Fruit fly (Drosophila melanogaster) whole organism, embryonic: ENCODE data around the gene CG43675.

Experiments used
- Ada2b ChIP-seq: fragments of 200-800 bp; sonication (Bioruptor generic); IDR thresholded peaks from 2 replicates; pipeline ENCODE4 v1.3.6; 2022; ENCODE audit warnings: missing biosample characterization, missing genetic modification characterization
- Adf1 ChIP-seq: fragments of 200-800 bp; sonication (Bioruptor generic); IDR thresholded peaks from 2 replicates; pipeline ENCODE4 v1.3.6; 2022; ENCODE audit warnings: missing biosample characterization, missing genetic modification characterization
- CG10274 ChIP-seq: fragments of 200-800 bp; sonication (Bioruptor generic); optimal IDR thresholded peaks from 3 replicates; lab custom pipeline; 2017; ENCODE audit warnings: missing biosample characterization, mild to moderate bottlenecking, missing genetic modification characterization
- CG14441 ChIP-seq: fragments of 200-800 bp; sonication (Bioruptor generic); IDR thresholded peaks from 2 replicates; pipeline ENCODE4 v1.3.6; 2022; ENCODE audit warnings: missing biosample characterization, missing genetic modification characterization
- CG14965 ChIP-seq: fragments of 200-800 bp; sonication (Bioruptor generic); optimal IDR thresholded peaks from 2 replicates; lab custom pipeline; 2016; ENCODE audit warnings: missing biosample characterization, missing genetic modification characterization, borderline replicate concordance
- CG17361 ChIP-seq: fragments of 200-800 bp; sonication (Bioruptor generic); IDR thresholded peaks from 3 replicates; pipeline ENCODE4 v1.3.6; 2022; ENCODE audit warnings: missing biosample characterization, missing genetic modification characterization
- CG2129 ChIP-seq: fragments of 200-800 bp; sonication (Bioruptor generic); IDR thresholded peaks from 2 replicates; pipeline ENCODE4 v1.3.6; 2022; ENCODE audit warnings: missing biosample characterization, missing genetic modification characterization; ENCODE audit not compliant: partially characterized antibody
- CG2199 ChIP-seq: fragments of 200-800 bp; sonication (Bioruptor generic); IDR thresholded peaks from 3 replicates; pipeline ENCODE4 v1.3.6; 2022; ENCODE audit warnings: missing biosample characterization, missing genetic modification characterization
- CG2889 ChIP-seq: fragments of 200-800 bp; sonication (Bioruptor generic); IDR thresholded peaks from 3 replicates; pipeline ENCODE4 v1.3.6; 2022; ENCODE audit warnings: missing biosample characterization, missing genetic modification characterization
- CG31388 ChIP-seq: fragments of 200-800 bp; sonication (Bioruptor generic); optimal IDR thresholded peaks from 2 replicates; lab custom pipeline; 2016; ENCODE audit warnings: missing biosample characterization, missing genetic modification characterization
- CG43689 ChIP-seq: fragments of 200-800 bp; sonication (Bioruptor generic); IDR thresholded peaks from 2 replicates; pipeline ENCODE4 v1.3.6; 2022; ENCODE audit warnings: missing biosample characterization, missing genetic modification characterization
- CG6254 ChIP-seq: fragments of 200-800 bp; sonication (Bioruptor generic); optimal IDR thresholded peaks from 3 replicates; lab custom pipeline; 2017; ENCODE audit warnings: mild to moderate bottlenecking, missing biosample characterization, missing genetic modification reagents, missing genetic modification characterization
- CG6791 ChIP-seq: fragments of 200-800 bp; sonication (Bioruptor generic); IDR thresholded peaks from 3 replicates; pipeline ENCODE4 v1.3.6; 2022; ENCODE audit warnings: missing biosample characterization, missing genetic modification characterization; ENCODE audit not compliant: partially characterized antibody
- CG7963 ChIP-seq: fragments of 200-800 bp; sonication (Bioruptor generic); IDR thresholded peaks from 3 replicates; pipeline ENCODE4 v1.3.6; 2022; ENCODE audit warnings: missing biosample characterization, missing genetic modification characterization; ENCODE audit not compliant: partially characterized antibody
- CG8290 ChIP-seq, 3 experiments: fragments of 200-800 bp; sonication (Bioruptor generic); optimal IDR thresholded peaks; 2 replicates each; lab custom pipeline; 2016 to 2019; ENCODE audit warnings: missing biosample characterization in 3 of 3, missing genetic modification characterization in 3 of 3, mild to moderate bottlenecking in 2 of 3, moderate library complexity in 1 of 3
- CG8924 ChIP-seq: fragments of 200-800 bp; optimal IDR thresholded peaks from 3 replicates; lab custom pipeline; 2019; ENCODE audit warnings: missing biosample characterization, mild to moderate bottlenecking, missing genetic modification characterization, moderate library complexity
- Deaf1 ChIP-seq: fragments of 200-800 bp; optimal IDR thresholded peaks from 3 replicates; lab custom pipeline; 2019; ENCODE audit warnings: missing biosample characterization, mild to moderate bottlenecking, missing genetic modification characterization, moderate library complexity
- Dll ChIP-seq: fragments of 200-800 bp; sonication (Bioruptor generic); IDR thresholded peaks from 4 replicates; pipeline ENCODE4 v1.3.6; 2022; ENCODE audit warnings: missing biosample characterization, missing genetic modification characterization; ENCODE audit not compliant: partially characterized antibody
- Doc3 ChIP-seq: fragments of 200-800 bp; sonication (Bioruptor generic); IDR thresholded peaks from 3 replicates; pipeline ENCODE4 v1.3.6; 2022; ENCODE audit warnings: missing biosample characterization, missing genetic modification characterization; ENCODE audit not compliant: partially characterized antibody
- Hand ChIP-seq: fragments of 200-800 bp; sonication (Bioruptor generic); optimal IDR thresholded peaks from 2 replicates; lab custom pipeline; 2017; ENCODE audit warnings: mild to moderate bottlenecking, missing biosample characterization, missing genetic modification reagents, missing genetic modification characterization
- Kr ChIP-seq: fragments of 200-800 bp; sonication (Bioruptor generic); optimal IDR thresholded peaks from 2 replicates; lab custom pipeline; 2017; ENCODE audit warnings: missing biosample characterization, mild to moderate bottlenecking, missing genetic modification characterization
- Meics ChIP-seq: fragments of 200-800 bp; sonication (Bioruptor generic); optimal IDR thresholded peaks from 2 replicates; lab custom pipeline; 2017; ENCODE audit warnings: missing biosample characterization, mild to moderate bottlenecking, missing genetic modification characterization
- abd-A ChIP-seq: fragments of 200-800 bp; sonication (Bioruptor generic); optimal IDR thresholded peaks from 3 replicates; lab custom pipeline; 2019; ENCODE audit warnings: missing biosample characterization, mild to moderate bottlenecking, missing genetic modification characterization, moderate library complexity
- amos ChIP-seq: fragments of 200-800 bp; sonication (Bioruptor generic); IDR thresholded peaks from 2 replicates; pipeline ENCODE4 v1.3.6; 2022; ENCODE audit warnings: missing biosample characterization, missing genetic modification characterization; ENCODE audit not compliant: partially characterized antibody
- ash1 ChIP-seq: fragments of 200-800 bp; sonication (Bioruptor generic); optimal IDR thresholded peaks from 2 replicates; lab custom pipeline; 2018; ENCODE audit warnings: missing biosample characterization, mild to moderate bottlenecking, missing genetic modification characterization
- bbx ChIP-seq: fragments of 200-800 bp; sonication (Bioruptor generic); IDR thresholded peaks from 2 replicates; pipeline ENCODE4 v1.3.6; 2022; ENCODE audit warnings: missing biosample characterization, missing genetic modification characterization; ENCODE audit not compliant: partially characterized antibody
- bsh ChIP-seq, 2 experiments: fragments of 200-800 bp; sonication (Bioruptor generic); optimal IDR thresholded peaks; 2 replicates each; lab custom pipeline; 2017 to 2018; ENCODE audit warnings: mild to moderate bottlenecking in 2 of 2, missing biosample characterization in 2 of 2, missing genetic modification characterization in 2 of 2, moderate library complexity in 1 of 2
- caup ChIP-seq: fragments of 200-800 bp; sonication (Bioruptor generic); optimal IDR thresholded peaks from 3 replicates; lab custom pipeline; 2017; ENCODE audit warnings: missing biosample characterization, mild to moderate bottlenecking, missing genetic modification characterization, moderate library complexity; ENCODE audit not compliant: severe bottlenecking
- dpn ChIP-seq, 2 experiments: fragments of 200-800 bp; sonication (Bioruptor generic); optimal IDR thresholded peaks; 3 replicates each; lab custom pipeline; 2016; ENCODE audit warnings: missing biosample characterization in 2 of 2, missing genetic modification characterization in 2 of 2
- grau ChIP-seq: fragments of 200-800 bp; optimal IDR thresholded peaks from 3 replicates; lab custom pipeline; 2019; ENCODE audit warnings: missing biosample characterization, mild to moderate bottlenecking, missing genetic modification characterization, moderate library complexity
- grn ChIP-seq: fragments of 200-800 bp; sonication (Bioruptor generic); optimal IDR thresholded peaks from 3 replicates; lab custom pipeline; 2017; ENCODE audit warnings: missing biosample characterization, missing genetic modification characterization
- her ChIP-seq: fragments of 200-800 bp; sonication (Bioruptor generic); optimal IDR thresholded peaks from 2 replicates; lab custom pipeline; 2016; ENCODE audit warnings: missing biosample characterization, missing genetic modification characterization
- kah ChIP-seq: fragments of 200-800 bp; sonication (Bioruptor generic); optimal IDR thresholded peaks from 2 replicates; lab custom pipeline; 2018; ENCODE audit warnings: missing biosample characterization, mild to moderate bottlenecking, missing genetic modification characterization
- lbe ChIP-seq: fragments of 200-800 bp; sonication (Bioruptor generic); optimal IDR thresholded peaks from 2 replicates; lab custom pipeline; 2016; ENCODE audit warnings: missing biosample characterization, mild to moderate bottlenecking, missing genetic modification characterization
- lilli ChIP-seq: fragments of 200-800 bp; sonication (Bioruptor generic); optimal IDR thresholded peaks from 3 replicates; lab custom pipeline; 2016; ENCODE audit warnings: missing biosample characterization, missing genetic modification characterization
- lola ChIP-seq, 3 experiments: fragments of >200 bp in 2 of 3; fragments of 200-800 bp in 1 of 3; sonication (Bioruptor generic) in 1 of 3; optimal IDR thresholded peaks; 2 replicates each; lab custom pipeline; 2017 to 2019; ENCODE audit warnings: missing biosample characterization in 3 of 3, missing genetic modification characterization in 3 of 3, mild to moderate bottlenecking in 1 of 3, moderate library complexity in 1 of 3
- nerfin-2 ChIP-seq: fragments of 200-800 bp; sonication (Bioruptor generic); IDR thresholded peaks from 2 replicates; pipeline ENCODE4 v1.3.6; 2022; ENCODE audit warnings: missing biosample characterization, missing genetic modification characterization; ENCODE audit not compliant: partially characterized antibody
- row ChIP-seq: fragments of 200-800 bp; sonication (Bioruptor generic); IDR thresholded peaks from 3 replicates; pipeline ENCODE4 v1.3.6; 2022; ENCODE audit warnings: missing biosample characterization, missing genetic modification characterization
- sens ChIP-seq: fragments of 200-800 bp; sonication (Bioruptor generic); peaks from one replicate; lab custom pipeline; 2016; ENCODE audit warnings: missing biosample characterization, missing genetic modification characterization
- sob ChIP-seq: fragments of 200-800 bp; sonication (Bioruptor generic); IDR thresholded peaks from 2 replicates; pipeline ENCODE4 v1.3.6; 2022; ENCODE audit warnings: missing biosample characterization, missing genetic modification characterization
- trh ChIP-seq: fragments of 200-800 bp; sonication (Bioruptor generic); optimal IDR thresholded peaks from 2 replicates; lab custom pipeline; 2016; ENCODE audit warnings: missing biosample characterization, missing genetic modification characterization
- twi ChIP-seq: fragments of 200-800 bp; optimal IDR thresholded peaks from 2 replicates; lab custom pipeline; 2019; ENCODE audit warnings: missing biosample characterization, mild to moderate bottlenecking, missing genetic modification characterization, moderate library complexity
- vnd ChIP-seq: fragments of 200-800 bp; sonication (Bioruptor generic); IDR thresholded peaks from 3 replicates; pipeline ENCODE4 v1.3.6; 2022; ENCODE audit warnings: missing biosample characterization, missing genetic modification characterization; ENCODE audit not compliant: partially characterized antibody
- zen ChIP-seq: fragments of 200-800 bp; sonication (Bioruptor generic); optimal IDR thresholded peaks from 3 replicates; lab custom pipeline; 2018; ENCODE audit warnings: missing biosample characterization, mild to moderate bottlenecking, missing genetic modification characterization, moderate library complexity

CG43675 gene

DNA sequence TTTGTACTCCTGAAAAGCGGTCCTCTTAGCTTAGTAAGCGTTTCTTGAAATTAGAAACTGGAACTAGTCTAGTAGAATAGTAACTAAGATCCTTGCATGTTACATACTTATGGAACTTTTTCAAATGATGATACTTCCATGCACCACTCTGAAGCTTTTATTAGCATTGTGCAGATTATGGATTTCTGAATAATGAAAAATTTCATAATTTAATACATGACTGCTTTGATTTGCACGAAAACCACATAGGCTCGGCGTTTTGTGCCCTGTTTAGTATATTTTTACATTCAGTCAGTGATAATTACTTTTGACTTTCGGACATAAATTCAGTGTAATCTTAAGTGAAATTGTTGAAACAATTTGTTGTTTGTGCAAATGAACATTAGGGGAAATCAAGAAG lies at the start of gene CG43675:
CG43675 (plus strand) TSS at position 301 of the 400 bp plus-strand sequence.
- TF ChIP-seq sens (GFP tag; lab: Kevin White, UChicago): peak; percentile 40
- TF ChIP-seq lbe (GFP tag; lab: Kevin White, UChicago): no peak

DNA sequence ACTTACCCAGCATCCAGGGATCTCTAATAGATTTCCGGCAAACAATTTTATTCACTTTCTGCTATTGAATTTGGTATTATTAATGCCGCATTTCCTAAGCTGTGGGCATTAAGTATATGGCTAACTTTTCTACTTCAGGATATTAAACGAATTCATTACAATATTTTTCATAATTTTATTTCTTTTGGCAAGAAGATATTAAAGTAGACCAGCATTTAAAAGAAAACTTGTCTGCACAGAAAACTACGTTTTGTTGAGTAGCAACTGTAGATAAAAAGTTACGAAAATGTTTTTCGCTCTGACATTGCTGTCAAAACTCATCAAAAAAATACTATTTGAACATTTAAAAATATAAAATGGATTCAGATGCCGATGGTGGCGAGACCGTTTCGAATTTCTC lies 33.8 kb upstream of the CG43675 start, which contains the start of gene HP1e:
HP1e (plus strand) TSS at position 301 of the 400 bp plus-strand sequence.
- no peak for TF ChIP-seq bsh (GFP tag; optimal IDR thresholded peaks at IDR 0.05; lab: Kevin White, UChicago)
- no peak for TF ChIP-seq caup (GFP tag; lab: Kevin White, UChicago)
- TF ChIP-seq lola (GFP tag; optimal IDR thresholded peaks at IDR 0.05; lab: Kevin White, UChicago): no peak
- TF ChIP-seq dpn (GFP tag; optimal IDR thresholded peaks at IDR 0.05; lab: Kevin White, UChicago): no peak
- TF ChIP-seq CG17361 (GFP tag; lab: Robert Waterston, UW): no peak
- no peak for TF ChIP-seq her
- TF ChIP-seq trh (GFP tag; lab: Kevin White, UChicago): no peak
- TF ChIP-seq Meics: no peak
- no peak for TF ChIP-seq CG8924

DNA sequence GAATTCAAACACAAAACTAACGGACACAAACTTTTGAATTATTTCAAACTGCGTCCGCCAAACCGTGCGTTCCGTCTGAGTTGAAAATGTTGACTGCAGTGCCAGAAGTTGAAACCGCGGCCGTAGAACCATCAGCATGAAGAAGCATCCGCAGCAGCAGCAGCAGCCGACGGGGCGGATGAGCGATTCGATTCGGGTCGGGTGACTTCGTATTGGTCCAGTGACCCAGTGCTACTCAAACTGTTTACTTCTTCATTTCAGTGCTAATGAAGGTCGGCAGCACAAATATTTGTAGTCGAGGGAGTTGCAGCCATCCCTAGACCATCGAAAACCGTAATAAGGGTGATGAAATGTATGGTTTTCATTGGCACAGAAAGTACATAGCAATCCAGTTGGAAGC lies 26.9 kb upstream of the CG43675 start, which contains the start of gene CG8861:
CG8861 (minus strand) TSS at position 101 of the 400 bp plus-strand sequence.
- TF ChIP-seq CG43689 (GFP tag; lab: Robert Waterston, UW) (no peak), vnd (GFP tag; lab: Robert Waterston, UW) (0 out of 3 replicates have a peak, but pooled peaks have one; percentile 7), grn (no peak), CG6791 (GFP tag; lab: Robert Waterston, UW) (peak; percentile 6; the same call in 1 of the 3 replicates), Doc3 (GFP tag; lab: Robert Waterston, UW) (no peak), Deaf1 (peak; percentile 89), Ada2b (GFP tag; lab: Robert Waterston, UW) (no peak), Adf1 (no peak)

DNA sequence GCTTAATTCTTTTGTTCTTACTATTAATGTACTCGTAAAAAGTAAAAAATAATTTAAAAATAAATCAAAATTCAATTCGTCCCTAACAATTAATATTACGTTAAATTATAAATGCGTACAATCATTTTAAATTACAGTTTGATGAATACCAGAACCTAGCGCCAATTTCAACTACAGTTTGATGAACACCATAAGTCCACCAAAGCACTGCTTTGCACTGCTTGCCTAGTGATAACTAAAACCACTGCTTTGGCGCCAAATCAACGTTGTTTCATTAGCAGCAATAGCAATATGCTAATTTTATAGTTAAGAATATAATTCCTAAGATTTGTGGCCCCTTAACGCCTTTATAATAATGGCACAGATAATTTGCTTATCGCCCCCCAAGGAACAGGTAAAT lies 26.5 kb upstream of the CG43675 start:
- no peak; the same call in 1 of the 2 replicates for TF ChIP-seq nerfin-2 (GFP tag; lab: Robert Waterston, UW)
- TF ChIP-seq row (GFP tag; lab: Robert Waterston, UW): no peak
- TF ChIP-seq abd-A (tag; lab: Kevin White, UChicago): peak; percentile 40
- no peak for TF ChIP-seq CG2199 (GFP tag; lab: Robert Waterston, UW)
- peak; percentile 9 for TF ChIP-seq lilli (GFP tag; lab: Kevin White, UChicago)
- no peak for TF ChIP-seq twi
- TF ChIP-seq CG2129 (GFP tag; lab: Robert Waterston, UW): no peak
- no peak for TF ChIP-seq trh (GFP tag; lab: Kevin White, UChicago)
- no peak for TF ChIP-seq CG6254 (GFP tag; lab: Kevin White, UChicago)
- TF ChIP-seq CG2889 (GFP tag; lab: Robert Waterston, UW): no peak
- TF ChIP-seq Dll (GFP tag; lab: Robert Waterston, UW): no peak
- TF ChIP-seq zen (tag; lab: Kevin White, UChicago): peak; percentile 61
- peak; percentile 21 for TF ChIP-seq grau (tag; lab: Kevin White, UChicago)
- TF ChIP-seq kah (GFP tag; lab: Kevin White, UChicago): no peak
- TF ChIP-seq CG7963: peak; percentile 30; the same call in 1 of the 3 replicates
- no peak for TF ChIP-seq ash1 (GFP tag; lab: Kevin White, UChicago)
- no peak for TF ChIP-seq CG10274 (GFP tag; lab: Kevin White, UChicago)
- TF ChIP-seq Kr (GFP tag; lab: Kevin White, UChicago): no peak
- TF ChIP-seq CG14965 (GFP tag; lab: Kevin White, UChicago): no peak
- TF ChIP-seq amos (GFP tag; lab: Robert Waterston, UW): peak; percentile 51; the same call in 1 of the 2 replicates
- TF ChIP-seq CG8290 (GFP tag; optimal IDR thresholded peaks at IDR 0.05; lab: Kevin White, UChicago): peak; percentile 48
- peak in 1 of 2 experiments; percentile 67 for TF ChIP-seq CG8290 (tag; optimal IDR thresholded peaks at IDR 0.05; lab: Kevin White, UChicago)
- no peak for TF ChIP-seq CG14441
- no peak for TF ChIP-seq CG31388 (GFP tag; lab: Kevin White, UChicago)
- peak; percentile 43 for TF ChIP-seq bbx
- TF ChIP-seq grn: no peak
- TF ChIP-seq Hand: no peak
- TF ChIP-seq sob (GFP tag; lab: Robert Waterston, UW): no peak
